Worm (Caenorhabditis elegans): ENCODE data around the gene srg-15.

ce11 chrII:8730281-8730680 is 20.1 kb upstream of the srg-15 start:
- TF ChIP-seq eor-1 (tag; optimal IDR thresholded peaks at IDR 0.05), result no peak
- no peak for TF ChIP-seq nhr-77 (tag; optimal IDR thresholded peaks at IDR 0.05)
- no peak for TF ChIP-seq unc-39 (tag; optimal IDR thresholded peaks at IDR 0.05)
- no peak for TF ChIP-seq nhr-43 (tag; optimal IDR thresholded peaks at IDR 0.05; ENCODE audit: poor library complexity, severe bottlenecking)
